Worm (Caenorhabditis elegans): Measurements from ENCODE around the gene dlg-1.
A peak's percentile ranks its signal among the peaks of the same experiment; 100 is the strongest.

Gene dlg-1

DNA sequence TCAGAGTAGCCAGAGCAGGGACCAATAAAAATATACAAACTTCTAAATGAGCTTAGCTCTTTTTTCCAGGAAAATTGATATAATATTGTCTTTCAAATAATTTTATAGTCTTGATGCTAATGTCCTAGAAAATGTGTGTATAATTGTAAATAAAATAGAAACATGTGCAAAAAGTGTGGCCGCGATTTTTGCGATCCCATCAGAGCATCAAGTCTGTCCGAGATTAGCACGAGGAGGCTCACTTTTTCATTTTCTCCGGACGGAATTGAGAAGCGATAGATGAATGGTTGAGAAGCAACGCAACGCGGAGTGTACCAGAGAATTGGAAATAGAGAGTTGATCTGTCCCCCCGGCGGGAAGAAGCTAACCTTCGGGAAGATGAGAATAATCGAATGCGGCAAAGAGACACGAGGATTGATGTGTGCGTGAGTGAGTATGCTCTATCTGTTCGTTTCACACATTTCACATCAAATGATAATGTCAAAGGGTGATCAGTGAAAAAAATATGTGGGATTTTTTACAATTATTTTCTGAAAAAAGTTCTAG, 27.0 kb downstream of the dlg-1 start:
- TF ChIP-seq ama-1 (optimal IDR thresholded peaks at IDR 0.05) (no peak), ama-1 (GFP tag; optimal IDR thresholded peaks at IDR 0.05) (no peak), attf-5 (GFP tag; optimal IDR thresholded peaks at IDR 0.05) (no peak), him-1 (tag; optimal IDR thresholded peaks at IDR 0.05) (no peak), sdz-38 (tag; optimal IDR thresholded peaks at IDR 0.05) (no peak), F39B2.1 (GFP tag; IDR thresholded peaks at IDR 0.05) (no peak), ztf-28 (GFP tag; IDR thresholded peaks at IDR 0.05) (no peak), Y79H2A.3 (GFP tag; conservative IDR thresholded peaks at IDR 0.05) (no peak), zfh-2 (GFP tag; conservative IDR thresholded peaks at IDR 0.05) (no peak), ceh-91 (GFP tag; IDR thresholded peaks at IDR 0.05) (no peak), attf-3 (GFP tag; conservative IDR thresholded peaks at IDR 0.05) (no peak), hmg-20 (GFP tag; IDR thresholded peaks at IDR 0.05) (no peak), snpc-4 (GFP tag; optimal IDR thresholded peaks at IDR 0.05) (no peak), snpc-4 (tag; optimal IDR thresholded peaks at IDR 0.05) (no peak), T26A5.8 (tag; optimal IDR thresholded peaks at IDR 0.05) (no peak), dpl-1 (GFP tag; optimal IDR thresholded peaks at IDR 0.05) (no peak), aptf-2 (GFP tag; conservative IDR thresholded peaks at IDR 0.05) (no peak), nfya-2 (GFP tag; IDR thresholded peaks at IDR 0.05) (no peak)

DNA sequence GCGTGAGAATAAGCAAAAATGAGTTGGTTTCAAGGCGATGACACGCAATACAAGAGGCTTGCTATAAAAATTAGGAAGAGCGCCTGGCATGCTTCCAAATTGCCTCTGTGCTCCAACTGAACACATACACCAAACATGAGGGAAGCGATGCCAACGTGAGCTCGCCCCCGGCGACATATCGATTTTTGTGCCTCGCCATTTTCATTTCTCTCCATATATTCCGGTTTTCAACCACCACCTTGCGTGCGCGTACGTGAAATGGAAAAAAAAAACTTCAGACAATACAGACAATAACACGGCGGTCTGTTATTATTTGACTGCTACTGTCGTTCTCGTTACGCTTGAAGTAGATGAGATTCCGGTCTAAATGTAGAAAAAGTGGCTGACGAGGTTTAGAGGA, 28.4 kb downstream of the dlg-1 start:
- no peak for TF ChIP-seq snpc-1.3 (tag; optimal IDR thresholded peaks at IDR 0.05; ENCODE audit: insufficient read depth)
- no peak for TF ChIP-seq nhr-90 (tag; optimal IDR thresholded peaks at IDR 0.05)
- no peak for TF ChIP-seq lir-1 (GFP tag; conservative IDR thresholded peaks at IDR 0.05)
- no peak for TF ChIP-seq die-1 (tag; optimal IDR thresholded peaks at IDR 0.05)
- no peak for TF ChIP-seq hlh-26 (GFP tag; conservative IDR thresholded peaks at IDR 0.05)
- 0 out of 2 replicates have a peak, but pooled peaks have one; percentile 7 for TF ChIP-seq ceh-58 (GFP tag; IDR thresholded peaks at IDR 0.05)
- no peak for TF ChIP-seq pha-4 (tag; optimal IDR thresholded peaks at IDR 0.05)
- no peak for TF ChIP-seq nfya-1 (tag; optimal IDR thresholded peaks at IDR 0.05; ENCODE audit: borderline replicate concordance, insufficient read depth)

DNA sequence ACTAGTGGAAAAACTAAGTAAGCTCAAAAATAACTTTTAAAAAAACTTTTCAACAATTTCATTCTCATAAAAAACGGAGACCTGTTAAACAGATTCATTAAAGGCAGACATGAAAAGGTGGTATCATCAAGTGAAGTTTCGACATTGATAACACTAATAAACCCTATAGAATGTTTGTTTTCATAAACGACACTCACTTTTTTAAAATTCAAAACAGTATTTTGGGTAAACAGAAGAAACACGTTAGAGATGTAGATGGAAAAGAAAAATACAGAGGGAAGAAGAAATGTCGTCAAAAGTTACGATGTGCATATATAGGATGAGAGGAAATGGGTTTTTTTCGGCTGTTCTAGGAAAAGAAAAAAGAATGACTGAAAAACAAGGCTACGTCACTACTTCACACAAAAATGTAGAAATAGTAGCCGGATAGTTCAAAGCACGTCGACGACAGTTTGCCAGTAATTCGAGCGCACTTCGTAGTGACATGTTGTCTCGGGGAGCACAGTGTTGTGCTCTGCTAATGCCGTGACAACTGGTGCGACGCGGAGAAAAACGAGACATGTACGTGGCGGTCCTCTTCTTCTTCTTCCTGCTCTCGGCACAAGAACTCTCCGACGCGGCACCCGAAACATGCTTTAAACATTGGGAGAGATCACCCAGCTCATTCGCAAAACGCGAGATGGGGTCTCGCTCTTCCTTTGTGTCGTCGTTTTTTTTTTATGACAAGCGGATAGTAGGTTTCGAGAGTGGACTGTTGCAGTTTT, 29.8 kb downstream of the dlg-1 start:
- peak; percentile 58 for TF ChIP-seq zfh-2 (GFP tag; conservative IDR thresholded peaks at IDR 0.05)
- TF ChIP-seq nhr-80 (tag; optimal IDR thresholded peaks at IDR 0.05), result peak; percentile 22
- TF ChIP-seq F10E7.11 (tag; optimal IDR thresholded peaks at IDR 0.05), result no peak
- 0 out of 2 replicates have a peak, but pooled peaks have one; percentile 9 for TF ChIP-seq bed-2 (GFP tag; IDR thresholded peaks at IDR 0.05)

DNA sequence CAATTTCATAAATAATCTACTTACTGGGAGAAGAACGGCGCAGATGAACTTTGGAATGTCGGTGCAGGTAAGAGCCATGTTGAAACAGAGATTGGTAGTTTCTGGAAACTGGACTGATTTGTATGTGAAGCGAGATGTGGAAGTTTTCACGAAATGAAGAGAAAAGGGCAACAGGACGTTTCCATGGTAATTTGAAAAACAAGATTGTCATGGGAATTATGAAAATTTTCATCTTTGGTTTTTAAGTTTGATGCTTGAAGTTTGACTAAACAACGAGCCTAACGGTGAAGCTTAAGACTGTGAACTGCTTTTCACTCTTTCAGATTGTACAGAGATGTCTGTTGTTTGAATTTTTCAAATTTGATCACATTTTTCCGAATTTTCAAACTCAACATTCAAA, 32.7 kb downstream of the dlg-1 start, which contains the start of gene T23F2.3:
Gene T23F2.3 (minus strand): TSS at position 101 of the 400 bp plus-strand sequence.
- TF ChIP-seq ztf-28 (GFP tag; IDR thresholded peaks at IDR 0.05), result no peak
- no peak for TF ChIP-seq ceh-58 (GFP tag; IDR thresholded peaks at IDR 0.05)
- TF ChIP-seq xnd-1 (tag; optimal IDR thresholded peaks at IDR 0.05), result no peak
- no peak for TF ChIP-seq ZK185.1 (tag; optimal IDR thresholded peaks at IDR 0.05; ENCODE audit: poor library complexity, severe bottlenecking)
- no peak for TF ChIP-seq lin-35 (GFP tag; optimal IDR thresholded peaks at IDR 0.05)
- TF ChIP-seq Y79H2A.3 (GFP tag; conservative IDR thresholded peaks at IDR 0.05), result no peak
- no peak for TF ChIP-seq ztf-26 (tag; optimal IDR thresholded peaks at IDR 0.05)
- TF ChIP-seq nhr-179 (tag; optimal IDR thresholded peaks at IDR 0.05), result no peak
- no peak for TF ChIP-seq Y53G8AR.9 (GFP tag; conservative IDR thresholded peaks at IDR 0.05)
- no peak for TF ChIP-seq repo-1 (tag; optimal IDR thresholded peaks at IDR 0.05)
- no peak for TF ChIP-seq let-526 (GFP tag; IDR thresholded peaks at IDR 0.05)
- no peak for TF ChIP-seq F33H1.4 (GFP tag; IDR thresholded peaks at IDR 0.05)
- no peak for TF ChIP-seq C17E4.6 (GFP tag; IDR thresholded peaks at IDR 0.05)
- no peak for TF ChIP-seq rec-8 (tag; optimal IDR thresholded peaks at IDR 0.05)

Measured in whole organism, young adult.